Fruit fly (Drosophila melanogaster) whole organism, embryonic: ENCODE measurements around the gene mxt.
A peak's percentile ranks its signal among the peaks of the same experiment; 100 is the strongest.

Experiments
- CG10431 ChIP-seq: fragments of 200-800 bp; sonication (Bioruptor generic); optimal IDR thresholded peaks from 3 replicates; lab custom pipeline; 2018; ENCODE audit warnings: missing biosample characterization, mild to moderate bottlenecking, missing genetic modification characterization
- CG10462 ChIP-seq: fragments of 200-800 bp; sonication (Bioruptor generic); optimal IDR thresholded peaks from 2 replicates; lab custom pipeline; 2016; ENCODE audit warnings: missing biosample characterization, missing genetic modification characterization
- CG12942 ChIP-seq: fragments of 200-800 bp; sonication (Bioruptor generic); optimal IDR thresholded peaks from 3 replicates; lab custom pipeline; 2016; ENCODE audit warnings: missing biosample characterization, missing genetic modification characterization
- CG13123 ChIP-seq: fragments of 200-800 bp; sonication (Bioruptor generic); optimal IDR thresholded peaks from 2 replicates; lab custom pipeline; 2016; ENCODE audit warnings: missing biosample characterization, missing genetic modification characterization
- CG13287 ChIP-seq: fragments of 200-800 bp; sonication (Bioruptor generic); IDR thresholded peaks from 2 replicates; pipeline ENCODE4 v1.3.6; 2022; ENCODE audit warnings: missing biosample characterization, missing genetic modification characterization; ENCODE audit not compliant: partially characterized antibody
- CG13624 ChIP-seq: fragments of 200-800 bp; sonication (Bioruptor generic); optimal IDR thresholded peaks from 2 replicates; lab custom pipeline; 2016; ENCODE audit warnings: missing biosample characterization, missing genetic modification characterization
- CG14014 ChIP-seq: fragments of 200-800 bp; sonication (Bioruptor generic); IDR thresholded peaks from 2 replicates; pipeline ENCODE4 v1.3.6; 2022; ENCODE audit warnings: missing biosample characterization, missing genetic modification characterization
- CG14710 ChIP-seq: fragments of 200-800 bp; sonication (Bioruptor generic); optimal IDR thresholded peaks from 3 replicates; lab custom pipeline; 2019; ENCODE audit warnings: missing biosample characterization, mild to moderate bottlenecking, missing genetic modification characterization, moderate library complexity
- CG1529 ChIP-seq: fragments of 200-800 bp; sonication (Bioruptor generic); optimal IDR thresholded peaks from 3 replicates; lab custom pipeline; 2018; ENCODE audit warnings: missing biosample characterization, missing genetic modification characterization
- CG17328 ChIP-seq: fragments of 200-800 bp; sonication (Bioruptor generic); IDR thresholded peaks from 2 replicates; pipeline ENCODE4 v1.3.6; 2022; ENCODE audit warnings: missing biosample characterization, missing genetic modification characterization
- CG18764 ChIP-seq: fragments of 200-800 bp; sonication (Bioruptor generic); optimal IDR thresholded peaks from 3 replicates; lab custom pipeline; 2016; ENCODE audit warnings: missing biosample characterization, missing genetic modification characterization
- CG2120 ChIP-seq: fragments of 200-800 bp; sonication (Bioruptor generic); optimal IDR thresholded peaks from 3 replicates; lab custom pipeline; 2016; ENCODE audit warnings: missing biosample characterization, missing genetic modification characterization
- CG2712 ChIP-seq: fragments of 200-800 bp; optimal IDR thresholded peaks from 3 replicates; lab custom pipeline; 2019; ENCODE audit warnings: missing biosample characterization, mild to moderate bottlenecking, missing genetic modification characterization, moderate library complexity
- CG3407 ChIP-seq: fragments of 200-800 bp; sonication (Bioruptor generic); optimal IDR thresholded peaks from 2 replicates; lab custom pipeline; 2018; ENCODE audit warnings: missing biosample characterization, mild to moderate bottlenecking, missing genetic modification characterization
- CG43689 ChIP-seq: fragments of 200-800 bp; sonication (Bioruptor generic); IDR thresholded peaks from 2 replicates; pipeline ENCODE4 v1.3.6; 2022; ENCODE audit warnings: missing biosample characterization, missing genetic modification characterization
- CG5180 ChIP-seq: fragments of 200-800 bp; sonication (Bioruptor generic); optimal IDR thresholded peaks from 3 replicates; lab custom pipeline; 2017; ENCODE audit warnings: missing biosample characterization, missing genetic modification characterization, mild to moderate bottlenecking, moderate library complexity, missing genetic modification reagents
- CG6683 ChIP-seq: fragments of 200-800 bp; sonication (Bioruptor generic); optimal IDR thresholded peaks from 2 replicates; lab custom pipeline; 2017; ENCODE audit warnings: missing biosample characterization, mild to moderate bottlenecking, missing genetic modification characterization, missing genetic modification reagents
- CG7745 ChIP-seq: fragments of 200-800 bp; sonication (Bioruptor generic); optimal IDR thresholded peaks from 2 replicates; lab custom pipeline; 2018; ENCODE audit warnings: missing biosample characterization, mild to moderate bottlenecking, missing genetic modification characterization, moderate library complexity
- CG7839 ChIP-seq: fragments of 200-800 bp; sonication (Bioruptor generic); optimal IDR thresholded peaks from 3 replicates; lab custom pipeline; 2018; ENCODE audit warnings: missing biosample characterization, mild to moderate bottlenecking, missing genetic modification characterization, moderate library complexity
- CG8290 ChIP-seq, 3 experiments: fragments of 200-800 bp; sonication (Bioruptor generic); optimal IDR thresholded peaks; 2 replicates each; lab custom pipeline; 2016 to 2019; ENCODE audit warnings: missing biosample characterization in 3 of 3, missing genetic modification characterization in 3 of 3, mild to moderate bottlenecking in 2 of 3, moderate library complexity in 1 of 3
- Dek ChIP-seq: fragments of 200-800 bp; sonication (Bioruptor generic); optimal IDR thresholded peaks from 3 replicates; lab custom pipeline; 2019; ENCODE audit warnings: missing biosample characterization, mild to moderate bottlenecking, missing genetic modification characterization, moderate library complexity
- Doc2 ChIP-seq: fragments of 200-800 bp; sonication (Bioruptor generic); IDR thresholded peaks from 2 replicates; pipeline ENCODE4 v1.3.6; 2022; ENCODE audit warnings: missing biosample characterization, missing genetic modification characterization
- Dp ChIP-seq: fragments of 200-800 bp; sonication (Bioruptor generic); optimal IDR thresholded peaks from 2 replicates; lab custom pipeline; 2018; ENCODE audit warnings: missing biosample characterization, mild to moderate bottlenecking, missing genetic modification characterization, moderate library complexity
- Hr3 ChIP-seq: fragments of 200-800 bp; sonication (Bioruptor generic); optimal IDR thresholded peaks from 3 replicates; lab custom pipeline; 2016; ENCODE audit warnings: missing biosample characterization, missing genetic modification characterization
- Hsf ChIP-seq: fragments of 200-800 bp; sonication (Bioruptor generic); optimal IDR thresholded peaks from 3 replicates; lab custom pipeline; 2016; ENCODE audit warnings: missing biosample characterization, missing genetic modification characterization
- NC2α ChIP-seq: fragments of 200-800 bp; sonication (Bioruptor generic); optimal IDR thresholded peaks from 2 replicates; lab custom pipeline; 2016; ENCODE audit warnings: missing biosample characterization, missing genetic modification characterization
- NK7.1 ChIP-seq: fragments of 200-800 bp; sonication (Bioruptor generic); optimal IDR thresholded peaks from 3 replicates; lab custom pipeline; 2016; ENCODE audit warnings: missing biosample characterization, missing genetic modification characterization
- Taf1 ChIP-seq: fragments of 200-800 bp; sonication (Bioruptor generic); IDR thresholded peaks from 2 replicates; pipeline ENCODE4 v1.3.6; 2022; ENCODE audit warnings: missing biosample characterization, missing genetic modification characterization
- Trl ChIP-seq, 3 experiments: fragments of >200 bp in 2 of 3; fragments of 200-800 bp in 1 of 3; sonication (Bioruptor generic) in 1 of 3; optimal IDR thresholded peaks; 2 replicates in 1 of 3; 3 replicates in 2 of 3; lab custom pipeline; 2016 to 2017; ENCODE audit warnings: missing biosample characterization in 1 of 3, missing genetic modification characterization in 1 of 3
- Usf ChIP-seq: fragments of 200-800 bp; sonication (Bioruptor generic); optimal IDR thresholded peaks from 2 replicates; lab custom pipeline; 2017; ENCODE audit warnings: missing genotype, missing biosample characterization, missing genetic modification characterization
- Xbp1 ChIP-seq: fragments of 200-800 bp; sonication (Bioruptor generic); optimal IDR thresholded peaks from 3 replicates; lab custom pipeline; 2016; ENCODE audit warnings: missing biosample characterization, mild to moderate bottlenecking, missing genetic modification characterization
- YL-1 ChIP-seq: fragments of 200-800 bp; sonication (Bioruptor generic); optimal IDR thresholded peaks from 3 replicates; lab custom pipeline; 2017; ENCODE audit warnings: missing biosample characterization, mild to moderate bottlenecking, missing genetic modification characterization
- bbx ChIP-seq: fragments of 200-800 bp; sonication (Bioruptor generic); IDR thresholded peaks from 2 replicates; pipeline ENCODE4 v1.3.6; 2022; ENCODE audit warnings: missing biosample characterization, missing genetic modification characterization; ENCODE audit not compliant: partially characterized antibody
- ems ChIP-seq: fragments of 200-800 bp; sonication (Bioruptor generic); optimal IDR thresholded peaks from 3 replicates; lab custom pipeline; 2016; ENCODE audit warnings: missing biosample characterization, missing genetic modification characterization
- gsb-n ChIP-seq: fragments of 200-800 bp; sonication (Bioruptor generic); optimal IDR thresholded peaks from 3 replicates; lab custom pipeline; 2018; ENCODE audit warnings: missing biosample characterization, mild to moderate bottlenecking, missing genetic modification characterization
- insv ChIP-seq, 2 experiments: fragments of 200-800 bp; sonication (Bioruptor generic); optimal IDR thresholded peaks; 3 replicates each; lab custom pipeline; 2016 to 2018; ENCODE audit warnings: missing biosample characterization in 2 of 2, missing genetic modification characterization in 2 of 2
- kah ChIP-seq: fragments of 200-800 bp; sonication (Bioruptor generic); optimal IDR thresholded peaks from 2 replicates; lab custom pipeline; 2018; ENCODE audit warnings: missing biosample characterization, mild to moderate bottlenecking, missing genetic modification characterization
- klu ChIP-seq: fragments of 200-800 bp; sonication (Bioruptor generic); IDR thresholded peaks from 2 replicates; pipeline ENCODE4 v1.3.6; 2022; ENCODE audit warnings: missing biosample characterization, missing genetic modification characterization
- mirr ChIP-seq: fragments of 200-800 bp; sonication (Bioruptor generic); optimal IDR thresholded peaks from 3 replicates; lab custom pipeline; 2018; ENCODE audit warnings: missing biosample characterization, mild to moderate bottlenecking, missing genetic modification characterization
- nom ChIP-seq: fragments of 200-800 bp; sonication (Bioruptor generic); optimal IDR thresholded peaks from 2 replicates; lab custom pipeline; 2017; ENCODE audit warnings: missing biosample characterization, missing genetic modification characterization, mild to moderate bottlenecking, moderate library complexity, missing genetic modification reagents
- ranshi ChIP-seq: fragments of 200-800 bp; sonication (Bioruptor generic); IDR thresholded peaks from 2 replicates; pipeline ENCODE4 v1.3.6; 2022; ENCODE audit warnings: missing biosample characterization, missing genetic modification characterization
- sc ChIP-seq, 3 experiments: fragments of >200 bp in 2 of 3; fragments of 200-800 bp in 1 of 3; sonication (Bioruptor generic) in 1 of 3; optimal IDR thresholded peaks; 2 replicates in 2 of 3; 3 replicates in 1 of 3; lab custom pipeline; 2017; ENCODE audit warnings: mild to moderate bottlenecking in 1 of 3, missing biosample characterization in 1 of 3, missing genetic modification characterization in 1 of 3, missing genetic modification reagents in 1 of 3
- schlank ChIP-seq: fragments of 200-800 bp; sonication (Bioruptor generic); optimal IDR thresholded peaks from 2 replicates; lab custom pipeline; 2018; ENCODE audit warnings: missing biosample characterization, mild to moderate bottlenecking, missing genetic modification characterization
- seq ChIP-seq: fragments of 200-800 bp; sonication (Bioruptor generic); IDR thresholded peaks from 2 replicates; pipeline ENCODE4 v1.3.6; 2022; ENCODE audit warnings: missing biosample characterization, missing genetic modification characterization
- tio ChIP-seq: fragments of 200-800 bp; sonication (Bioruptor generic); optimal IDR thresholded peaks from 2 replicates; lab custom pipeline; 2017; ENCODE audit warnings: missing biosample characterization, missing genetic modification characterization, inconsistent platforms
- unpg ChIP-seq: fragments of 200-800 bp; sonication (Bioruptor generic); optimal IDR thresholded peaks from 3 replicates; lab custom pipeline; 2018; ENCODE audit warnings: missing biosample characterization, mild to moderate bottlenecking, missing genetic modification characterization, moderate library complexity
- zen ChIP-seq: fragments of 200-800 bp; sonication (Bioruptor generic); optimal IDR thresholded peaks from 3 replicates; lab custom pipeline; 2018; ENCODE audit warnings: missing biosample characterization, mild to moderate bottlenecking, missing genetic modification characterization, moderate library complexity

mxt gene

dm6 chr2L:4810697-4811490, 36.2 kb downstream of the mxt start (continued):
- TF ChIP-seq CG2120 (GFP tag; lab: Kevin White, UChicago) (peak; percentile 82), seq (no peak), CG7745 (tag; lab: Kevin White, UChicago) (no peak), CG17328 (GFP tag; lab: Robert Waterston, UW) (peak; percentile 24; the same call in 1 of the 2 replicates), CG3407 (GFP tag; lab: Kevin White, UChicago) (peak; percentile 61), Dek (tag; lab: Kevin White, UChicago) (peak; percentile 61), CG13123 (GFP tag; lab: Kevin White, UChicago) (no peak), CG8290 (GFP tag; optimal IDR thresholded peaks at IDR 0.05; lab: Kevin White, UChicago) (peak; percentile 26), CG8290 (tag; optimal IDR thresholded peaks at IDR 0.05; lab: Kevin White, UChicago) (no peak), tio (peak; percentile 80), CG10462 (GFP tag; lab: Kevin White, UChicago) (peak; percentile 37), CG6683 (GFP tag; lab: Kevin White, UChicago) (no peak), Xbp1 (GFP tag; lab: Kevin White, UChicago) (peak; percentile 62), CG1529 (peak; percentile 54), ranshi (GFP tag; lab: Robert Waterston, UW) (peak; percentile 25; the same call in 1 of the 2 replicates), bbx (GFP tag; lab: Robert Waterston, UW) (no peak), gsb-n (tag; lab: Kevin White, UChicago) (peak; percentile 16), klu (GFP tag; lab: Robert Waterston, UW) (peak; percentile 68; the same call in 1 of the 2 replicates), Doc2 (no peak), kah (no peak), CG12942 (GFP tag; lab: Kevin White, UChicago) (peak; percentile 40), CG7839 (tag; lab: Kevin White, UChicago) (peak; percentile 77), CG5180 (GFP tag; lab: Kevin White, UChicago) (peak; percentile 20), zen (peak; percentile 3), insv (GFP tag; optimal IDR thresholded peaks at IDR 0.05; lab: Kevin White, UChicago) (peak in 1 of 2 experiments; percentile 7), CG18764 (no peak), Taf1 (GFP tag; lab: Robert Waterston, UW) (no peak), CG2712 (tag; lab: Kevin White, UChicago) (peak; percentile 65), Dp (GFP tag; lab: Kevin White, UChicago) (no peak), ems (no peak), NK7.1 (GFP tag; lab: Kevin White, UChicago) (peak; percentile 3), CG14014 (GFP tag; lab: Robert Waterston, UW) (no peak), Hsf (GFP tag; lab: Kevin White, UChicago) (peak; percentile 48), CG14710 (tag; lab: Kevin White, UChicago) (peak; percentile 63), NC2α (GFP tag; lab: Kevin White, UChicago) (no peak), Hr3 (peak; percentile 72), CG13287 (GFP tag; lab: Robert Waterston, UW) (no peak), Trl (optimal IDR thresholded peaks at IDR 0.05; lab: Kevin White, UChicago) (no peak), Trl (GFP tag; optimal IDR thresholded peaks at IDR 0.05; lab: Kevin White, UChicago) (peak; percentile 19), nom (GFP tag; lab: Kevin White, UChicago) (peak; percentile 8), CG43689 (GFP tag; lab: Robert Waterston, UW) (no peak), CG10431 (GFP tag; lab: Kevin White, UChicago) (peak; percentile 56), schlank (no peak), CG13624 (GFP tag; lab: Kevin White, UChicago) (no peak), YL-1 (GFP tag; lab: Kevin White, UChicago) (no peak), sc (optimal IDR thresholded peaks at IDR 0.05; lab: Kevin White, UChicago) (no peak), sc (GFP tag; optimal IDR thresholded peaks at IDR 0.05; lab: Kevin White, UChicago) (peak; percentile 75), unpg (GFP tag; lab: Kevin White, UChicago) (peak; percentile 41), mirr (GFP tag; lab: Kevin White, UChicago) (no peak), Usf (GFP tag; lab: Kevin White, UChicago) (peak; percentile 50)
